Worm (Caenorhabditis elegans) whole organism, L1 larva: ENCODE results near the gene F36A4.3.

Experiments used
- ama-1 ChIP-seq: fragments of 150-350 bp; optimal IDR thresholded peaks from 2 replicates; lab custom pipeline; 2014
- ces-1 ChIP-seq: fragments of 150-350 bp; optimal IDR thresholded peaks from 2 replicates; lab custom pipeline; 2014; ENCODE audit warnings: missing biosample characterization, missing genetic modification reagents, missing genetic modification characterization
- elt-2 ChIP-seq: sonication (generic microtip); optimal IDR thresholded peaks from 2 replicates; lab custom pipeline; 2016; ENCODE audit warnings: missing genetic modification characterization, mild to moderate bottlenecking, inconsistent platforms, missing compliant biosample characterization, missing genetic modification reagents
- elt-3 ChIP-seq, 6 experiments: fragments of 150-350 bp in 1 of 6; sonication (generic microtip); optimal IDR thresholded peaks; 2 replicates each; lab custom pipeline; 2017 to 2018; ENCODE audit warnings: missing biosample characterization in 6 of 6, missing genetic modification characterization in 6 of 6, inconsistent platforms in 1 of 6
- fkh-10 ChIP-seq: sonication (generic microtip); optimal IDR thresholded peaks from 2 replicates; lab custom pipeline; 2017; ENCODE audit warnings: missing biosample characterization, missing genetic modification reagents, missing genetic modification characterization
- lir-3 ChIP-seq: sonication (generic microtip); optimal IDR thresholded peaks from 2 replicates; lab custom pipeline; 2016; ENCODE audit warnings: mild to moderate bottlenecking, missing genetic modification characterization, moderate library complexity, missing compliant biosample characterization; ENCODE audit not compliant: poor library complexity
- mep-1 ChIP-seq: fragments of 150-350 bp; optimal IDR thresholded peaks from 2 replicates; lab custom pipeline; 2014; ENCODE audit warnings: missing biosample characterization, missing genetic modification characterization
- nhr-12 ChIP-seq: sonication (generic microtip); optimal IDR thresholded peaks from 2 replicates; lab custom pipeline; 2017; ENCODE audit warnings: missing biosample characterization, missing genetic modification characterization
- nhr-237 ChIP-seq: fragments of 150-350 bp; optimal IDR thresholded peaks from 2 replicates; lab custom pipeline; 2014; ENCODE audit warnings: missing biosample characterization, missing genetic modification characterization

DNA sequence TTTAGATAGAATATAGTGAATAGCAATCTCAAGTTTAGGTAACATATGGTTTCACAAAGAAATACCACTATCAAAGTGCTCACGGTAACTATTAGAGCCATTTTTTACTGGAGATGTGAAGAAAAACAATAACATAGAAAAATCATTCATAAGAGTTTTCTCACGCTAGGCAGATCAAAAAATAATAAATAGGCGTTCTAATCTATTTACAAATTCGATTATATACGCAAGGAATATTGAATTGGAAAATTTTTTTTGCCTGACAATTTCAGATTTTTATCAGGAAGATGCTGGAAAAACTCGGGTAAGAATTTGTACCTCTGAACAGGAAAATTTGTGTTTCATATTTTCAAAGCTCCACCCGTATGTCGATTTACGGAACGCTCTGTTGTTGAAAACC, 41.5 kb upstream of the F36A4.3 start, which contains the start of gene srbc-70:
- TF ChIP-seq mep-1 (tag; lab: Kevin White, UChicago) (no peak), nhr-12 (tag; lab: Kevin White, UChicago) (no peak), ces-1 (no peak), ama-1 (no peak), elt-3 (tag; optimal IDR thresholded peaks at IDR 0.05; lab: Kevin White, UChicago) (no peak), lir-3 (tag; lab: Kevin White, UChicago) (no peak), nhr-237 (tag; lab: Kevin White, UChicago) (no peak), fkh-10 (GFP tag; lab: Kevin White, UChicago) (no peak), elt-2 (tag; lab: Kevin White, UChicago) (no peak)
